Worm (Caenorhabditis elegans) whole organism, young adult: ENCODE results near the gene F18E9.4.

Experiments
- B0019.2 ChIP-seq: fragments of 200-800 bp; sonication (Bioruptor generic); conservative IDR thresholded peaks from 2 replicates; pipeline ENCODE4 v1.3.6; 2022; ENCODE audit warnings: missing genetic modification reagents, missing genetic modification characterization, missing compliant biosample characterization
- B0035.1 ChIP-seq: sonication (generic microtip); optimal IDR thresholded peaks from 2 replicates; lab custom pipeline; 2016; ENCODE audit warnings: missing genetic modification characterization, mild to moderate bottlenecking, missing compliant biosample characterization, missing genotype, missing genetic modification reagents
- B0336.3 ChIP-seq: fragments of 200-800 bp; sonication (Bioruptor generic); IDR thresholded peaks from 2 replicates; pipeline ENCODE4 v1.3.6; 2022; ENCODE audit warnings: missing genetic modification characterization, missing compliant biosample characterization
- C06A6.2 ChIP-seq: fragments of 200-800 bp; sonication (Bioruptor generic); conservative IDR thresholded peaks from 2 replicates; pipeline ENCODE4 v1.3.6; 2022; ENCODE audit warnings: missing genetic modification characterization, missing compliant biosample characterization
- F22D6.2 ChIP-seq: sonication (generic microtip); optimal IDR thresholded peaks from 2 replicates; lab custom pipeline; 2016; ENCODE audit warnings: mild to moderate bottlenecking, missing genetic modification characterization, missing compliant biosample characterization
- F52B5.7 ChIP-seq: sonication (generic microtip); optimal IDR thresholded peaks from 2 replicates; lab custom pipeline; 2016; ENCODE audit warnings: mild to moderate bottlenecking, missing genetic modification characterization, missing compliant biosample characterization
- F55B11.4 ChIP-seq: sonication (generic microtip); optimal IDR thresholded peaks from 2 replicates; lab custom pipeline; 2016; ENCODE audit warnings: missing compliant biosample characterization, missing genetic modification characterization, borderline replicate concordance; ENCODE audit not compliant: insufficient read depth
- F57C9.4 ChIP-seq: sonication (generic microtip); optimal IDR thresholded peaks from 2 replicates; lab custom pipeline; 2017; ENCODE audit warnings: mild to moderate bottlenecking, missing genetic modification characterization, missing compliant biosample characterization
- K11D2.4 ChIP-seq: fragments of 200-800 bp; sonication (Bioruptor generic); IDR thresholded peaks from 2 replicates; pipeline ENCODE4 v1.3.6; 2022; ENCODE audit warnings: missing genetic modification reagents, missing genetic modification characterization, missing compliant biosample characterization
- K12H6.12 ChIP-seq: fragments of 200-800 bp; sonication (Bioruptor generic); optimal IDR thresholded peaks from 2 replicates; lab custom pipeline; 2018; ENCODE audit warnings: mild to moderate bottlenecking, missing genetic modification characterization, missing compliant biosample characterization
- Y56A3A.18 ChIP-seq: fragments of 200-800 bp; sonication (Bioruptor generic); IDR thresholded peaks from 2 replicates; pipeline ENCODE4 v1.3.6; 2022; ENCODE audit warnings: missing genetic modification reagents, missing genetic modification characterization, missing compliant biosample characterization
- Y67H2A.10 ChIP-seq: fragments of 200-800 bp; sonication (Bioruptor generic); conservative IDR thresholded peaks from 2 replicates; pipeline ENCODE4 v1.3.6; 2022; ENCODE audit warnings: missing genetic modification reagents, missing genetic modification characterization, missing compliant biosample characterization
- Y95B8A.8 ChIP-seq: fragments of 200-800 bp; sonication (Bioruptor generic); IDR thresholded peaks from 2 replicates; pipeline ENCODE4 v1.3.6; 2022; ENCODE audit warnings: missing genetic modification reagents, missing genetic modification characterization, missing compliant biosample characterization
- ZK185.1 ChIP-seq: sonication (generic microtip); optimal IDR thresholded peaks from 2 replicates; lab custom pipeline; 2016; ENCODE audit warnings: mild to moderate bottlenecking, missing genetic modification characterization, missing compliant biosample characterization; ENCODE audit not compliant: poor library complexity, severe bottlenecking
- aptf-3 ChIP-seq: fragments of 200-800 bp; sonication (Bioruptor generic); IDR thresholded peaks from 2 replicates; pipeline ENCODE4 v1.3.6; 2022; ENCODE audit warnings: missing genetic modification characterization, missing compliant biosample characterization
- atf-7 ChIP-seq: sonication (generic microtip); optimal IDR thresholded peaks from 2 replicates; lab custom pipeline; 2017; ENCODE audit warnings: mild to moderate bottlenecking, missing genetic modification characterization, missing compliant biosample characterization
- bed-1 ChIP-seq: fragments of 200-800 bp; sonication (Bioruptor generic); IDR thresholded peaks from 2 replicates; pipeline ENCODE4 v1.3.6; 2022; ENCODE audit warnings: missing genetic modification reagents, missing genetic modification characterization, missing compliant biosample characterization
- bed-2 ChIP-seq: fragments of 200-800 bp; sonication (Bioruptor generic); IDR thresholded peaks from 2 replicates; pipeline ENCODE4 v1.3.6; 2022; ENCODE audit warnings: missing genetic modification reagents, missing genetic modification characterization, missing compliant biosample characterization
- ccch-3 ChIP-seq: fragments of 200-800 bp; sonication (Bioruptor generic); optimal IDR thresholded peaks from 2 replicates; lab custom pipeline; 2018; ENCODE audit warnings: mild to moderate bottlenecking, missing genetic modification characterization, missing compliant biosample characterization
- cebp-1 ChIP-seq, 2 experiments: fragments of 200-800 bp in 1 of 2; sonication (Bioruptor generic) in 1 of 2; sonication (generic microtip) in 1 of 2; IDR thresholded peaks in 1 of 2; optimal IDR thresholded peaks in 1 of 2; 2 replicates each; pipeline versions ENCODE4 v1.3.6 to Lab custom; 2017 to 2022; ENCODE audit warnings: missing compliant biosample characterization in 2 of 2, missing genetic modification characterization in 2 of 2, mild to moderate bottlenecking in 1 of 2, missing genetic modification reagents in 1 of 2, moderate library complexity in 1 of 2
- ceh-58 ChIP-seq: fragments of 200-800 bp; sonication (Bioruptor generic); IDR thresholded peaks from 2 replicates; pipeline ENCODE4 v1.3.6; 2022; ENCODE audit warnings: missing genetic modification characterization, missing compliant biosample characterization
- ceh-79 ChIP-seq: sonication (generic microtip); optimal IDR thresholded peaks from 2 replicates; lab custom pipeline; 2017; ENCODE audit warnings: mild to moderate bottlenecking, missing genetic modification characterization, missing compliant biosample characterization
- dox-1 ChIP-seq: fragments of 200-800 bp; sonication (Bioruptor generic); IDR thresholded peaks from 2 replicates; pipeline ENCODE4 v1.3.6; 2022; ENCODE audit warnings: missing genetic modification reagents, missing genetic modification characterization, missing compliant biosample characterization
- dpff-1 ChIP-seq: sonication (generic microtip); optimal IDR thresholded peaks from 2 replicates; lab custom pipeline; 2017; ENCODE audit warnings: mild to moderate bottlenecking, missing genetic modification characterization, missing compliant biosample characterization
- efl-1 ChIP-seq: fragments of 150-350 bp; optimal IDR thresholded peaks from 2 replicates; lab custom pipeline; 2014; ENCODE audit warnings: missing biosample characterization, missing genetic modification reagents, missing genetic modification characterization
- egl-44 ChIP-seq: fragments of 200-800 bp; sonication (Bioruptor generic); IDR thresholded peaks from 2 replicates; pipeline ENCODE4 v1.3.6; 2022; ENCODE audit warnings: missing genetic modification reagents, missing genetic modification characterization, missing compliant biosample characterization
- him-1 ChIP-seq: sonication (generic microtip); optimal IDR thresholded peaks from 2 replicates; lab custom pipeline; 2016; ENCODE audit warnings: missing genotype, missing genetic modification reagents, missing genetic modification characterization, missing compliant biosample characterization
- hlh-12 ChIP-seq: sonication (generic microtip); optimal IDR thresholded peaks from 2 replicates; lab custom pipeline; 2016; ENCODE audit warnings: missing genetic modification characterization, missing compliant biosample characterization
- lag-1 ChIP-seq: fragments of 200-800 bp; sonication (Bioruptor generic); IDR thresholded peaks from 2 replicates; pipeline ENCODE4 v1.3.6; 2022; ENCODE audit warnings: missing genetic modification reagents, missing genetic modification characterization, missing compliant biosample characterization
- lin-54 ChIP-seq: fragments of 200-800 bp; sonication (Bioruptor generic); optimal IDR thresholded peaks from 2 replicates; lab custom pipeline; 2018; ENCODE audit warnings: mild to moderate bottlenecking, missing genetic modification characterization, missing compliant biosample characterization
- lsy-27 ChIP-seq: sonication (generic microtip); optimal IDR thresholded peaks from 2 replicates; lab custom pipeline; 2017; ENCODE audit warnings: missing genetic modification characterization, mild to moderate bottlenecking, missing compliant biosample characterization, antibody characterized with exemption, missing genotype, borderline replicate concordance; ENCODE audit not compliant: insufficient read depth
- madf-8 ChIP-seq: fragments of 200-800 bp; sonication (Bioruptor generic); conservative IDR thresholded peaks from 2 replicates; pipeline ENCODE4 v1.3.6; 2022; ENCODE audit warnings: missing genetic modification reagents, missing genetic modification characterization, missing compliant biosample characterization
- mxl-1 ChIP-seq: sonication (generic microtip); optimal IDR thresholded peaks from 2 replicates; lab custom pipeline; 2016; ENCODE audit warnings: missing genetic modification characterization, missing compliant biosample characterization
- nfya-1 ChIP-seq: sonication (generic microtip); optimal IDR thresholded peaks from 2 replicates; lab custom pipeline; 2017; ENCODE audit warnings: antibody characterized with exemption, missing compliant biosample characterization, missing genetic modification characterization, borderline replicate concordance; ENCODE audit not compliant: insufficient read depth
- nhr-27 ChIP-seq: fragments of 200-800 bp; sonication (Bioruptor generic); optimal IDR thresholded peaks from 2 replicates; lab custom pipeline; 2018; ENCODE audit warnings: mild to moderate bottlenecking, missing genetic modification characterization, moderate library complexity, missing compliant biosample characterization
- nhr-80 ChIP-seq: sonication (generic microtip); optimal IDR thresholded peaks from 2 replicates; lab custom pipeline; 2016; ENCODE audit warnings: missing genetic modification characterization, missing compliant biosample characterization
- sdz-38 ChIP-seq: sonication (generic microtip); optimal IDR thresholded peaks from 2 replicates; lab custom pipeline; 2016; ENCODE audit warnings: missing genotype, missing genetic modification characterization, missing compliant biosample characterization
- snpc-1.1 ChIP-seq: sonication (generic microtip); optimal IDR thresholded peaks from 2 replicates; lab custom pipeline; 2017; ENCODE audit warnings: missing genetic modification characterization, mild to moderate bottlenecking, missing compliant biosample characterization, antibody characterized with exemption, moderate library complexity, missing genotype, missing genetic modification reagents; ENCODE audit not compliant: insufficient read depth
- snpc-4 ChIP-seq, 5 experiments: fragments of 150-350 bp in 1 of 5; sonication (generic microtip) in 4 of 5; optimal IDR thresholded peaks; 2 replicates each; lab custom pipeline; 2014 to 2018; ENCODE audit warnings: missing genetic modification characterization in 5 of 5, missing biosample characterization in 3 of 5, antibody characterized with exemption in 2 of 5, mild to moderate bottlenecking in 2 of 5, missing compliant biosample characterization in 2 of 5, missing genotype in 2 of 5, moderate library complexity in 2 of 5, missing genetic modification reagents in 1 of 5
- somi-1 ChIP-seq: fragments of 200-800 bp; sonication (Bioruptor generic); optimal IDR thresholded peaks from 2 replicates; lab custom pipeline; 2018; ENCODE audit warnings: mild to moderate bottlenecking, missing genetic modification characterization, missing compliant biosample characterization
- zfh-2 ChIP-seq: fragments of 200-800 bp; sonication (Bioruptor generic); conservative IDR thresholded peaks from 2 replicates; pipeline ENCODE4 v1.3.6; 2022; ENCODE audit warnings: missing genetic modification reagents, missing genetic modification characterization, missing compliant biosample characterization
- ztf-25 ChIP-seq: fragments of 200-800 bp; sonication (Bioruptor generic); IDR thresholded peaks from 2 replicates; pipeline ENCODE4 v1.3.6; 2022; ENCODE audit warnings: missing genetic modification reagents, missing genetic modification characterization, missing compliant biosample characterization

F18E9.4 gene

ce11 chrX:8545971-8546442, 34.3 kb upstream of the F18E9.4 start, which contains the start of gene sdha-1 (continued):
- TF ChIP-seq madf-8 (GFP tag; lab: Robert Waterston, UW): no peak
- TF ChIP-seq bed-2 (GFP tag; lab: Robert Waterston, UW): no peak
- TF ChIP-seq F55B11.4 (tag; lab: Kevin White, UChicago): no peak
- TF ChIP-seq ceh-58 (GFP tag; lab: Robert Waterston, UW): no peak
- TF ChIP-seq snpc-4 (GFP tag; optimal IDR thresholded peaks at IDR 0.05; lab: Kevin White, UChicago): no peak
- TF ChIP-seq snpc-4 (tag; optimal IDR thresholded peaks at IDR 0.05; lab: Kevin White, UChicago): peak in 3 of 4 experiments; percentile 34 to 50 (median 38)
- no peak for TF ChIP-seq dpff-1 (tag; lab: Kevin White, UChicago)
- peak; percentile 30; the same call in 1 of the 2 replicates for TF ChIP-seq cebp-1 (GFP tag; IDR thresholded peaks at IDR 0.05; lab: Robert Waterston, UW)
- peak; percentile 86 for TF ChIP-seq cebp-1 (tag; optimal IDR thresholded peaks at IDR 0.05; lab: Kevin White, UChicago)

ce11 chrX:8549026-8549425, 31.3 kb upstream of the F18E9.4 start, which contains the start of gene D2021.4:
D2021.4 (minus strand) TSS chrX:8549073.
- TF ChIP-seq hlh-12 (tag; lab: Kevin White, UChicago) (no peak), efl-1 (GFP tag; lab: Kevin White, UChicago) (no peak), Y95B8A.8 (GFP tag; lab: Robert Waterston, UW) (no peak), bed-1 (GFP tag; lab: Robert Waterston, UW) (no peak), somi-1 (GFP tag; lab: Kevin White, UChicago) (no peak), lag-1 (GFP tag; lab: Robert Waterston, UW) (no peak), nhr-80 (peak; percentile 90), cebp-1 (GFP tag; IDR thresholded peaks at IDR 0.05; lab: Robert Waterston, UW) (no peak), cebp-1 (tag; optimal IDR thresholded peaks at IDR 0.05; lab: Kevin White, UChicago) (peak; percentile 28), egl-44 (GFP tag; lab: Robert Waterston, UW) (no peak), dox-1 (GFP tag; lab: Robert Waterston, UW) (no peak), lsy-27 (tag; lab: Kevin White, UChicago) (no peak), nhr-27 (tag; lab: Kevin White, UChicago) (no peak)

- no peak for TF ChIP-seq aptf-3 (GFP tag; lab: Robert Waterston, UW)
- TF ChIP-seq him-1 (tag; lab: Kevin White, UChicago): no peak
- TF ChIP-seq mxl-1: no peak
- TF ChIP-seq ccch-3: no peak
- no peak for TF ChIP-seq dpff-1 (tag; lab: Kevin White, UChicago)
- TF ChIP-seq F52B5.7 (tag; lab: Kevin White, UChicago): no peak
- TF ChIP-seq Y56A3A.18 (GFP tag; lab: Robert Waterston, UW): no peak
- TF ChIP-seq F22D6.2 (tag; lab: Kevin White, UChicago): peak; percentile 69
- TF ChIP-seq B0035.1: no peak
- TF ChIP-seq B0336.3 (GFP tag; lab: Robert Waterston, UW): 0 out of 2 replicates have a peak, but pooled peaks have one; percentile 25
- no peak for TF ChIP-seq B0019.2 (GFP tag; lab: Robert Waterston, UW)
- no peak for TF ChIP-seq lag-1 (GFP tag; lab: Robert Waterston, UW)
- TF ChIP-seq atf-7: peak; percentile 45
- TF ChIP-seq K12H6.12: no peak
- no peak for TF ChIP-seq snpc-1.1 (tag; lab: Kevin White, UChicago)
- peak; percentile 35; the same call in 1 of the 2 replicates for TF ChIP-seq C06A6.2 (GFP tag; lab: Robert Waterston, UW)
- TF ChIP-seq K11D2.4 (GFP tag; lab: Robert Waterston, UW): 0 out of 2 replicates have a peak, but pooled peaks have one; percentile 40
- TF ChIP-seq ZK185.1 (tag; lab: Kevin White, UChicago): no peak
- TF ChIP-seq sdz-38 (tag; lab: Kevin White, UChicago): no peak
- no peak for TF ChIP-seq Y67H2A.10
- TF ChIP-seq F57C9.4 (tag; lab: Kevin White, UChicago): no peak
- no peak for TF ChIP-seq lin-54 (GFP tag; lab: Kevin White, UChicago)
- TF ChIP-seq nfya-1 (tag; lab: Kevin White, UChicago): no peak
- TF ChIP-seq zfh-2 (GFP tag; lab: Robert Waterston, UW): 0 out of 2 replicates have a peak, but pooled peaks have one; percentile 21
- no peak for TF ChIP-seq ceh-79 (tag; lab: Kevin White, UChicago)
- no peak for TF ChIP-seq cebp-1 (GFP tag; IDR thresholded peaks at IDR 0.05; lab: Robert Waterston, UW)
- TF ChIP-seq cebp-1 (tag; optimal IDR thresholded peaks at IDR 0.05; lab: Kevin White, UChicago): no peak
- no peak for TF ChIP-seq ztf-25 (GFP tag; lab: Robert Waterston, UW)
Observed at ce11 chrX:8550099-8550498, 30.2 kb upstream of the F18E9.4 start.
